Fruit fly (Drosophila melanogaster) whole organism, embryonic: ENCODE results near the gene CG4968.

Experiments used
- BEAF-32 ChIP-seq: fragments of 200-800 bp; sonication (Bioruptor generic); optimal IDR thresholded peaks from 3 replicates; lab custom pipeline; 2017; ENCODE audit warnings: missing biosample characterization, missing genetic modification characterization, mild to moderate bottlenecking, moderate library complexity, missing genetic modification reagents
- CG10979 ChIP-seq: fragments of 200-800 bp; sonication (Bioruptor generic); optimal IDR thresholded peaks from 2 replicates; lab custom pipeline; 2018; ENCODE audit warnings: missing biosample characterization, mild to moderate bottlenecking, missing genetic modification characterization, moderate library complexity
- CG12071 ChIP-seq: fragments of 200-800 bp; sonication (Bioruptor generic); optimal IDR thresholded peaks from 3 replicates; lab custom pipeline; 2018; ENCODE audit warnings: missing biosample characterization, mild to moderate bottlenecking, missing genetic modification characterization
- CG12391 ChIP-seq: fragments of 200-800 bp; sonication (Bioruptor generic); optimal IDR thresholded peaks from 3 replicates; lab custom pipeline; 2018; ENCODE audit warnings: missing biosample characterization, mild to moderate bottlenecking, missing genetic modification characterization, moderate library complexity
- CG12769 ChIP-seq: fragments of 200-800 bp; sonication (Bioruptor generic); optimal IDR thresholded peaks from 2 replicates; lab custom pipeline; 2019; ENCODE audit warnings: missing biosample characterization, mild to moderate bottlenecking, missing genetic modification characterization, moderate library complexity
- CG12942 ChIP-seq: fragments of 200-800 bp; sonication (Bioruptor generic); optimal IDR thresholded peaks from 3 replicates; lab custom pipeline; 2016; ENCODE audit warnings: missing biosample characterization, missing genetic modification characterization
- CG13287 ChIP-seq: fragments of 200-800 bp; sonication (Bioruptor generic); IDR thresholded peaks from 2 replicates; pipeline ENCODE4 v1.3.6; 2022; ENCODE audit warnings: missing biosample characterization, missing genetic modification characterization; ENCODE audit not compliant: partially characterized antibody
- CG15269 ChIP-seq: fragments of 200-800 bp; sonication (Bioruptor generic); optimal IDR thresholded peaks from 2 replicates; lab custom pipeline; 2018; ENCODE audit warnings: missing biosample characterization, mild to moderate bottlenecking, missing genetic modification characterization, moderate library complexity
- CG17359 ChIP-seq: fragments of 200-800 bp; sonication (Bioruptor generic); optimal IDR thresholded peaks from 3 replicates; lab custom pipeline; 2018; ENCODE audit warnings: missing biosample characterization, mild to moderate bottlenecking, missing genetic modification characterization, moderate library complexity
- CG17361 ChIP-seq: fragments of 200-800 bp; sonication (Bioruptor generic); IDR thresholded peaks from 3 replicates; pipeline ENCODE4 v1.3.6; 2022; ENCODE audit warnings: missing biosample characterization, missing genetic modification characterization
- CG17802 ChIP-seq: fragments of 200-800 bp; sonication (Bioruptor generic); optimal IDR thresholded peaks from 2 replicates; lab custom pipeline; 2018; ENCODE audit warnings: missing biosample characterization, mild to moderate bottlenecking, missing genetic modification characterization, moderate library complexity
- CG2712 ChIP-seq: fragments of 200-800 bp; optimal IDR thresholded peaks from 3 replicates; lab custom pipeline; 2019; ENCODE audit warnings: missing biosample characterization, mild to moderate bottlenecking, missing genetic modification characterization, moderate library complexity
- CG2889 ChIP-seq: fragments of 200-800 bp; sonication (Bioruptor generic); IDR thresholded peaks from 3 replicates; pipeline ENCODE4 v1.3.6; 2022; ENCODE audit warnings: missing biosample characterization, missing genetic modification characterization
- CG4424 ChIP-seq: fragments of 200-800 bp; sonication (Bioruptor generic); optimal IDR thresholded peaks from 3 replicates; lab custom pipeline; 2016; ENCODE audit warnings: missing biosample characterization, missing genetic modification characterization
- CG6854 ChIP-seq: fragments of 200-800 bp; sonication (Bioruptor generic); optimal IDR thresholded peaks from 3 replicates; lab custom pipeline; 2017; ENCODE audit warnings: missing biosample characterization, mild to moderate bottlenecking, missing genetic modification characterization
- HLH4C ChIP-seq: fragments of 200-800 bp; sonication (Bioruptor generic); IDR thresholded peaks from 3 replicates; pipeline ENCODE4 v1.3.6; 2022; ENCODE audit warnings: missing biosample characterization, missing genetic modification characterization; ENCODE audit not compliant: partially characterized antibody
- MESR4 ChIP-seq: fragments of 200-800 bp; sonication (Bioruptor generic); optimal IDR thresholded peaks from 2 replicates; lab custom pipeline; 2018; ENCODE audit warnings: missing biosample characterization, mild to moderate bottlenecking, missing genetic modification characterization, moderate library complexity
- Max ChIP-seq: fragments of 200-800 bp; sonication (Bioruptor generic); optimal IDR thresholded peaks from 2 replicates; lab custom pipeline; 2016; ENCODE audit warnings: missing biosample characterization, mild to moderate bottlenecking, missing genetic modification characterization
- Med ChIP-seq: fragments of 200-800 bp; sonication (Bioruptor generic); peaks from one replicate; lab custom pipeline; 2016; ENCODE audit warnings: missing biosample characterization, missing genetic modification characterization, mild to moderate bottlenecking, inconsistent platforms, moderate library complexity
- Mes4 ChIP-seq: fragments of 200-800 bp; sonication (Bioruptor generic); optimal IDR thresholded peaks from 2 replicates; lab custom pipeline; 2016; ENCODE audit warnings: missing biosample characterization, missing genetic modification characterization
- Xbp1 ChIP-seq: fragments of 200-800 bp; sonication (Bioruptor generic); optimal IDR thresholded peaks from 3 replicates; lab custom pipeline; 2016; ENCODE audit warnings: missing biosample characterization, mild to moderate bottlenecking, missing genetic modification characterization
- Xrp1 ChIP-seq: fragments of 200-800 bp; sonication (Bioruptor generic); IDR thresholded peaks from 2 replicates; pipeline ENCODE4 v1.3.6; 2022; ENCODE audit warnings: missing biosample characterization, missing genetic modification characterization
- bbx ChIP-seq: fragments of 200-800 bp; sonication (Bioruptor generic); IDR thresholded peaks from 2 replicates; pipeline ENCODE4 v1.3.6; 2022; ENCODE audit warnings: missing biosample characterization, missing genetic modification characterization; ENCODE audit not compliant: partially characterized antibody
- bsh ChIP-seq, 2 experiments: fragments of 200-800 bp; sonication (Bioruptor generic); optimal IDR thresholded peaks; 2 replicates each; lab custom pipeline; 2017 to 2018; ENCODE audit warnings: mild to moderate bottlenecking in 2 of 2, missing biosample characterization in 2 of 2, missing genetic modification characterization in 2 of 2, moderate library complexity in 1 of 2
- chn ChIP-seq: fragments of 200-800 bp; sonication (Bioruptor generic); optimal IDR thresholded peaks from 2 replicates; lab custom pipeline; 2016; ENCODE audit warnings: missing biosample characterization, missing genetic modification characterization
- ci ChIP-seq: fragments of 200-800 bp; sonication (Bioruptor generic); IDR thresholded peaks from 3 replicates; pipeline ENCODE4 v1.3.6; 2022; ENCODE audit warnings: missing biosample characterization, missing genetic modification characterization
- crol ChIP-seq: fragments of 200-800 bp; sonication (Bioruptor generic); IDR thresholded peaks from 2 replicates; pipeline ENCODE4 v1.3.6; 2022; ENCODE audit warnings: missing biosample characterization, missing genetic modification characterization
- dm ChIP-seq: fragments of 200-800 bp; sonication (Bioruptor generic); optimal IDR thresholded peaks from 3 replicates; lab custom pipeline; 2016; ENCODE audit warnings: missing biosample characterization, missing genetic modification characterization
- dpn ChIP-seq, 2 experiments: fragments of 200-800 bp; sonication (Bioruptor generic); optimal IDR thresholded peaks; 3 replicates each; lab custom pipeline; 2016; ENCODE audit warnings: missing biosample characterization in 2 of 2, missing genetic modification characterization in 2 of 2
- dysf ChIP-seq: fragments of 200-800 bp; sonication (Bioruptor generic); IDR thresholded peaks from 3 replicates; pipeline ENCODE4 v1.3.6; 2022; ENCODE audit warnings: missing biosample characterization, missing genetic modification characterization
- eve ChIP-seq, 2 experiments: fragments of >200 bp; optimal IDR thresholded peaks; 2 replicates each; lab custom pipeline; 2017; ENCODE audit warnings: missing biosample characterization in 2 of 2, missing genetic modification characterization in 2 of 2
- fd96Cb ChIP-seq: fragments of 200-800 bp; sonication (Bioruptor generic); optimal IDR thresholded peaks from 2 replicates; lab custom pipeline; 2018; ENCODE audit warnings: missing biosample characterization, mild to moderate bottlenecking, missing genetic modification characterization, moderate library complexity
- grau ChIP-seq: fragments of 200-800 bp; optimal IDR thresholded peaks from 3 replicates; lab custom pipeline; 2019; ENCODE audit warnings: missing biosample characterization, mild to moderate bottlenecking, missing genetic modification characterization, moderate library complexity
- hkb ChIP-seq, 2 experiments: fragments of 200-800 bp in 1 of 2; fragments of >200 bp in 1 of 2; sonication (Bioruptor generic) in 1 of 2; IDR thresholded peaks in 1 of 2; optimal IDR thresholded peaks in 1 of 2; 2 replicates each; pipeline versions ENCODE4 v1.3.6 to Lab custom; 2017 to 2022; ENCODE audit warnings: missing biosample characterization in 1 of 2, missing genetic modification characterization in 1 of 2
- lov ChIP-seq, 2 experiments: fragments of 200-800 bp in 1 of 2; fragments of >200 bp in 1 of 2; sonication (Bioruptor generic) in 1 of 2; IDR thresholded peaks in 1 of 2; optimal IDR thresholded peaks in 1 of 2; 2 replicates in 1 of 2; 3 replicates in 1 of 2; pipeline versions ENCODE4 v1.3.6 to Lab custom; 2017 to 2022; ENCODE audit warnings: missing biosample characterization in 1 of 2, missing genetic modification characterization in 1 of 2
- nerfin-1 ChIP-seq: fragments of 200-800 bp; sonication (Bioruptor generic); optimal IDR thresholded peaks from 3 replicates; lab custom pipeline; 2019; ENCODE audit warnings: missing biosample characterization, mild to moderate bottlenecking, missing genetic modification characterization, moderate library complexity
- nmo ChIP-seq: fragments of 200-800 bp; sonication (Bioruptor generic); optimal IDR thresholded peaks from 2 replicates; lab custom pipeline; 2018; ENCODE audit warnings: missing biosample characterization, mild to moderate bottlenecking, missing genetic modification characterization, moderate library complexity
- onecut ChIP-seq: fragments of 200-800 bp; sonication (Bioruptor generic); IDR thresholded peaks from 2 replicates; pipeline ENCODE4 v1.3.6; 2022; ENCODE audit warnings: missing biosample characterization, missing genetic modification characterization
- pita ChIP-seq: fragments of 200-800 bp; sonication (Bioruptor generic); optimal IDR thresholded peaks from 2 replicates; lab custom pipeline; 2017; ENCODE audit warnings: missing biosample characterization, mild to moderate bottlenecking, missing genetic modification characterization
- pum ChIP-seq: fragments of 200-800 bp; sonication (Bioruptor generic); optimal IDR thresholded peaks from 2 replicates; lab custom pipeline; 2016; ENCODE audit warnings: missing biosample characterization, missing genetic modification characterization
- pzg ChIP-seq: fragments of 200-800 bp; sonication (Bioruptor generic); optimal IDR thresholded peaks from 3 replicates; lab custom pipeline; 2018; ENCODE audit warnings: missing biosample characterization, mild to moderate bottlenecking, missing genetic modification characterization, moderate library complexity
- row ChIP-seq: fragments of 200-800 bp; sonication (Bioruptor generic); IDR thresholded peaks from 3 replicates; pipeline ENCODE4 v1.3.6; 2022; ENCODE audit warnings: missing biosample characterization, missing genetic modification characterization
- slbo ChIP-seq: fragments of 200-800 bp; sonication (Bioruptor generic); IDR thresholded peaks from 2 replicates; pipeline ENCODE4 v1.3.6; 2022; ENCODE audit warnings: missing biosample characterization, missing genetic modification characterization
- sob ChIP-seq: fragments of 200-800 bp; sonication (Bioruptor generic); IDR thresholded peaks from 2 replicates; pipeline ENCODE4 v1.3.6; 2022; ENCODE audit warnings: missing biosample characterization, missing genetic modification characterization
- vvl ChIP-seq: fragments of 200-800 bp; sonication (Bioruptor generic); IDR thresholded peaks from 2 replicates; pipeline ENCODE4 v1.3.6; 2022; ENCODE audit warnings: missing biosample characterization, missing genetic modification characterization
- wor ChIP-seq: fragments of 200-800 bp; sonication (Bioruptor generic); IDR thresholded peaks from 2 replicates; pipeline ENCODE4 v1.3.6; 2022; ENCODE audit warnings: missing biosample characterization, missing genetic modification characterization
- zen2 ChIP-seq: fragments of 200-800 bp; sonication (Bioruptor generic); IDR thresholded peaks from 3 replicates; pipeline ENCODE4 v1.3.6; 2022; ENCODE audit warnings: missing biosample characterization, missing genetic modification characterization; ENCODE audit not compliant: partially characterized antibody

Gene CG4968

DNA sequence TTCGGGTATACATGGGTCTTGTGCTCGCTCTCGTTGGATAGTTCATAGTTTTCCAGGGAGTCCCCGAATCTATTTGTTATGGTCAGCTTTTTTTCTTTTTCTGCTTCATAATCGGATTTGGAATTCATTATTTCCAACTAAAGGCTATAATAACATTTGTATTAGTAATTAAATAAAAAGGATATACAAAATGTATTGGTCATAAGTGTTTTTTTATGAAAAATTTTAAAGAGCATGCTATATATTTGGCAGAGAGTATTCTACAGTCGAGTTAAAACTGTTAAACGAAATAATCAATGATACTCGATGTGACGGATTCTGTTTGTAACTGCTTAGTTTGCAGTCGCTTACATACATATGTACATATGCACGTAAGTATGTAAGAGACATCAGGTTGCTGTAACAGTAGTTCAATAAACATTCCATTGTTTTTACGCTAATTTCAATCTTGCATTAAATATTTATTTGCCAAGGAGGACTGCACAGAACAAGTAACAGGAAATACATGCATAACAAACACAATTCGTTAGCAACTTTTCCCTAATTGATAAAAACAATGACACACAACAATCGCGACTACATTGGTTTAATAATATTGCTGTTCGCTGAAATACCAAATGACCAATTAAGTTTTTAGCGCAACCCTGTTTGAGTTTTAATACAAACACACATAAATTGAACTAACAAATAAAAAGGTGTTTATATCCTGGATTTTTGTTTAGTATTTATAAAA, 7.5 kb upstream of the CG4968 start:
- TF ChIP-seq CG12942 (no peak), hkb (optimal IDR thresholded peaks at IDR 0.05; lab: Kevin White, UChicago) (no peak), hkb (GFP tag; IDR thresholded peaks at IDR 0.05; lab: Robert Waterston, UW) (0 out of 2 replicates have a peak, but pooled peaks have one; percentile 13), bbx (GFP tag; lab: Robert Waterston, UW) (no peak), CG15269 (tag; lab: Kevin White, UChicago) (peak; percentile 47), CG4424 (no peak), CG12769 (no peak), fd96Cb (tag; lab: Kevin White, UChicago) (peak; percentile 9), dysf (peak; percentile 49; the same call in 1 of the 3 replicates), CG6854 (no peak), pum (GFP tag; lab: Kevin White, UChicago) (no peak), CG17802 (tag; lab: Kevin White, UChicago) (no peak), nerfin-1 (peak; percentile 6), CG10979 (tag; lab: Kevin White, UChicago) (peak; percentile 29), nmo (GFP tag; lab: Kevin White, UChicago) (peak; percentile 30), BEAF-32 (GFP tag; lab: Kevin White, UChicago) (no peak), CG2712 (tag; lab: Kevin White, UChicago) (peak; percentile 28), ci (GFP tag; lab: Robert Waterston, UW) (no peak), zen2 (GFP tag; lab: Robert Waterston, UW) (no peak; the same call in 2 of the 3 replicates), MESR4 (GFP tag; lab: Kevin White, UChicago) (peak; percentile 70), CG12391 (peak; percentile 23), wor (no peak), crol (GFP tag; lab: Robert Waterston, UW) (no peak), Mes4 (GFP tag; lab: Kevin White, UChicago) (no peak), sob (GFP tag; lab: Robert Waterston, UW) (0 out of 2 replicates have a peak, but pooled peaks have one; percentile 32), Med (GFP tag; lab: Kevin White, UChicago) (peak; percentile 39), eve (GFP tag; optimal IDR thresholded peaks at IDR 0.05; lab: Kevin White, UChicago) (peak in 1 of 2 experiments; percentile 41), dm (GFP tag; lab: Kevin White, UChicago) (no peak), CG13287 (GFP tag; lab: Robert Waterston, UW) (0 out of 2 replicates have a peak, but pooled peaks have one; percentile 50), pita (no peak), CG17361 (GFP tag; lab: Robert Waterston, UW) (no peak), bsh (GFP tag; optimal IDR thresholded peaks at IDR 0.05; lab: Kevin White, UChicago) (peak in 1 of 2 experiments; percentile 25), lov (optimal IDR thresholded peaks at IDR 0.05; lab: Kevin White, UChicago) (no peak), lov (GFP tag; IDR thresholded peaks at IDR 0.05; lab: Robert Waterston, UW) (no peak), Xrp1 (peak; percentile 40; the same call in 1 of the 2 replicates), row (GFP tag; lab: Robert Waterston, UW) (peak; percentile 47; the same call in 2 of the 3 replicates), vvl (peak; percentile 17; the same call in 1 of the 2 replicates), Max (GFP tag; lab: Kevin White, UChicago) (peak; percentile 37), grau (tag; lab: Kevin White, UChicago) (peak; percentile 36), Xbp1 (GFP tag; lab: Kevin White, UChicago) (peak; percentile 16), CG17359 (tag; lab: Kevin White, UChicago) (peak; percentile 16), HLH4C (GFP tag; lab: Robert Waterston, UW) (0 out of 3 replicates have a peak, but pooled peaks have one; percentile 47), dpn (GFP tag; optimal IDR thresholded peaks at IDR 0.05; lab: Kevin White, UChicago) (peak in 1 of 2 experiments; percentile 8), CG12071 (GFP tag; lab: Kevin White, UChicago) (no peak), CG2889 (GFP tag; lab: Robert Waterston, UW) (no peak), pzg (GFP tag; lab: Kevin White, UChicago) (no peak), chn (GFP tag; lab: Kevin White, UChicago) (no peak), onecut (peak; percentile 62), slbo (GFP tag; lab: Robert Waterston, UW) (0 out of 2 replicates have a peak, but pooled peaks have one; percentile 7)
